Worm (Caenorhabditis elegans) whole organism, L4 larva: ENCODE measurements around the gene nhr-90.

Source experiments
- F10B5.3 ChIP-seq: sonication (generic microtip); optimal IDR thresholded peaks from 2 replicates; lab custom pipeline; 2016; ENCODE audit warnings: mild to moderate bottlenecking, missing genetic modification characterization, missing compliant biosample characterization
- F26F4.8 ChIP-seq: fragments of 200-800 bp; sonication (Bioruptor generic); conservative IDR thresholded peaks from 2 replicates; pipeline ENCODE4 v1.3.6; 2022; ENCODE audit warnings: missing genetic modification characterization, missing compliant biosample characterization
- T26A8.4 ChIP-seq: fragments of 200-800 bp; sonication (Bioruptor generic); IDR thresholded peaks from 2 replicates; pipeline ENCODE4 v1.3.6; 2022; ENCODE audit warnings: missing genetic modification characterization, missing compliant biosample characterization
- Y105C5A.15 ChIP-seq: fragments of 200-800 bp; sonication (Bioruptor generic); IDR thresholded peaks from 2 replicates; pipeline ENCODE4 v1.3.6; 2022; ENCODE audit warnings: missing genetic modification characterization, missing compliant biosample characterization
- aha-1 ChIP-seq: fragments of 150-350 bp; peaks from one replicate; lab custom pipeline; 2014; ENCODE audit warnings: missing biosample characterization, missing genetic modification characterization
- aly-2 ChIP-seq: sonication (generic microtip); optimal IDR thresholded peaks from 2 replicates; lab custom pipeline; 2018; ENCODE audit warnings: missing biosample characterization, missing genetic modification characterization
- attf-4 ChIP-seq: sonication (generic microtip); optimal IDR thresholded peaks from 3 replicates; lab custom pipeline; 2017; ENCODE audit warnings: missing biosample characterization, missing genetic modification characterization
- ceh-20 ChIP-seq: fragments of 200-800 bp; sonication (Bioruptor generic); IDR thresholded peaks from 2 replicates; pipeline ENCODE4 v1.3.6; 2022; ENCODE audit warnings: missing genetic modification reagents, missing genetic modification characterization, missing compliant biosample characterization
- ceh-62 ChIP-seq: sonication (generic microtip); optimal IDR thresholded peaks from 2 replicates; lab custom pipeline; 2017; ENCODE audit warnings: missing biosample characterization, missing genetic modification characterization
- daf-16 ChIP-seq, 3 experiments: sonication (generic microtip); optimal IDR thresholded peaks; 2 replicates each; lab custom pipeline; 2016 to 2017; ENCODE audit warnings: missing genetic modification characterization in 3 of 3, missing genetic modification reagents in 3 of 3, mild to moderate bottlenecking in 2 of 3, missing compliant biosample characterization in 2 of 3, missing biosample characterization in 1 of 3, moderate library complexity in 1 of 3
- daf-19 ChIP-seq: fragments of 200-800 bp; sonication (Bioruptor generic); conservative IDR thresholded peaks from 2 replicates; pipeline ENCODE4 v1.3.6; 2022; ENCODE audit warnings: missing genetic modification characterization, missing compliant biosample characterization
- dve-1 ChIP-seq: sonication (generic microtip); optimal IDR thresholded peaks from 2 replicates; lab custom pipeline; 2017; ENCODE audit warnings: antibody characterized with exemption, mild to moderate bottlenecking, missing genetic modification characterization, missing compliant biosample characterization; ENCODE audit not compliant: insufficient read depth
- hlh-11 ChIP-seq: fragments of 200-800 bp; sonication (Bioruptor generic); optimal IDR thresholded peaks from 2 replicates; lab custom pipeline; 2018; ENCODE audit warnings: mild to moderate bottlenecking, missing genetic modification characterization, missing compliant biosample characterization
- lin-13 ChIP-seq: fragments of 150-350 bp; optimal IDR thresholded peaks from 2 replicates; lab custom pipeline; 2014; ENCODE audit warnings: missing biosample characterization, missing genetic modification reagents, missing genetic modification characterization
- lin-29 ChIP-seq: fragments of 200-800 bp; sonication (Bioruptor generic); IDR thresholded peaks from 2 replicates; pipeline ENCODE4 v1.3.6; 2022; ENCODE audit warnings: missing genetic modification reagents, missing genetic modification characterization, missing compliant biosample characterization
- lin-38 ChIP-seq: fragments of 200-800 bp; sonication (Bioruptor generic); IDR thresholded peaks from 2 replicates; pipeline ENCODE4 v1.3.6; 2022; ENCODE audit warnings: missing genetic modification reagents, missing genetic modification characterization, missing compliant biosample characterization
- madf-5 ChIP-seq, 2 experiments: fragments of 200-800 bp; sonication (Bioruptor generic); IDR thresholded peaks; 2 replicates each; pipeline ENCODE4 v1.3.6; 2022; ENCODE audit warnings: missing compliant biosample characterization in 2 of 2, missing genetic modification characterization in 2 of 2
- mep-1 ChIP-seq: fragments of 150-350 bp; sonication (generic microtip); optimal IDR thresholded peaks from 3 replicates; lab custom pipeline; 2014; ENCODE audit warnings: missing biosample characterization, missing genetic modification characterization
- nhr-10 ChIP-seq: fragments of 150-350 bp; optimal IDR thresholded peaks from 2 replicates; lab custom pipeline; 2014; ENCODE audit warnings: missing biosample characterization, missing genetic modification characterization
- nhr-25 ChIP-seq: sonication (generic microtip); optimal IDR thresholded peaks from 2 replicates; lab custom pipeline; 2017; ENCODE audit warnings: missing genetic modification characterization, mild to moderate bottlenecking, missing compliant biosample characterization, antibody characterized with exemption, moderate library complexity, borderline replicate concordance; ENCODE audit not compliant: insufficient read depth
- nhr-42 ChIP-seq: fragments of 200-800 bp; sonication (Bioruptor generic); IDR thresholded peaks from 2 replicates; pipeline ENCODE4 v1.3.6; 2022; ENCODE audit warnings: missing genetic modification characterization, missing compliant biosample characterization
- nhr-48 ChIP-seq: sonication (generic microtip); optimal IDR thresholded peaks from 2 replicates; lab custom pipeline; 2016; ENCODE audit warnings: mild to moderate bottlenecking, missing genetic modification characterization, missing compliant biosample characterization
- pha-4 ChIP-seq, 2 experiments: fragments of 150-350 bp in 1 of 2; fragments of 200-800 bp in 1 of 2; sonication (Bioruptor generic) in 1 of 2; IDR thresholded peaks in 1 of 2; optimal IDR thresholded peaks in 1 of 2; 2 replicates each; pipeline versions ENCODE4 v1.3.6 to Lab custom; 2014 to 2022; ENCODE audit warnings: missing genetic modification characterization in 2 of 2, missing genetic modification reagents in 2 of 2, missing biosample characterization in 1 of 2, missing compliant biosample characterization in 1 of 2
- pqm-1 ChIP-seq: sonication (generic microtip); optimal IDR thresholded peaks from 2 replicates; lab custom pipeline; 2017; ENCODE audit warnings: missing biosample characterization, missing genetic modification characterization
- sdz-12 ChIP-seq: fragments of 200-800 bp; sonication (Bioruptor generic); optimal IDR thresholded peaks from 2 replicates; lab custom pipeline; 2018; ENCODE audit warnings: mild to moderate bottlenecking, missing genetic modification characterization, missing compliant biosample characterization
- set-16 ChIP-seq: fragments of 200-800 bp; sonication (Bioruptor generic); IDR thresholded peaks from 2 replicates; pipeline ENCODE4 v1.3.6; 2022; ENCODE audit warnings: missing genetic modification reagents, missing genetic modification characterization, missing compliant biosample characterization
- spr-1 ChIP-seq: sonication (generic microtip); optimal IDR thresholded peaks from 2 replicates; lab custom pipeline; 2016; ENCODE audit warnings: mild to moderate bottlenecking, missing genetic modification characterization, missing compliant biosample characterization
- spr-3 ChIP-seq: fragments of 200-800 bp; sonication (Bioruptor generic); optimal IDR thresholded peaks from 2 replicates; lab custom pipeline; 2018; ENCODE audit warnings: mild to moderate bottlenecking, missing genetic modification characterization, missing compliant biosample characterization
- unc-130 ChIP-seq: sonication (generic microtip); optimal IDR thresholded peaks from 2 replicates; lab custom pipeline; 2016; ENCODE audit warnings: missing genetic modification reagents, missing genetic modification characterization, missing compliant biosample characterization
- unc-39 ChIP-seq: sonication (generic microtip); optimal IDR thresholded peaks from 2 replicates; lab custom pipeline; 2017; ENCODE audit warnings: missing biosample characterization, missing genetic modification characterization
- unc-62 ChIP-seq, 3 experiments: fragments of 150-350 bp in 1 of 3; sonication (generic microtip); optimal IDR thresholded peaks in 2 of 3; peaks in 1 of 3; 1 replicate in 1 of 3; 2 replicates in 2 of 3; lab custom pipeline; 2014 to 2017; ENCODE audit warnings: missing biosample characterization in 3 of 3, missing genetic modification characterization in 3 of 3, missing genetic modification reagents in 3 of 3, missing genotype in 1 of 3
- ztf-7 ChIP-seq: fragments of 150-350 bp; optimal IDR thresholded peaks from 2 replicates; lab custom pipeline; 2014; ENCODE audit warnings: missing biosample characterization, missing genetic modification characterization

nhr-90 gene

DNA sequence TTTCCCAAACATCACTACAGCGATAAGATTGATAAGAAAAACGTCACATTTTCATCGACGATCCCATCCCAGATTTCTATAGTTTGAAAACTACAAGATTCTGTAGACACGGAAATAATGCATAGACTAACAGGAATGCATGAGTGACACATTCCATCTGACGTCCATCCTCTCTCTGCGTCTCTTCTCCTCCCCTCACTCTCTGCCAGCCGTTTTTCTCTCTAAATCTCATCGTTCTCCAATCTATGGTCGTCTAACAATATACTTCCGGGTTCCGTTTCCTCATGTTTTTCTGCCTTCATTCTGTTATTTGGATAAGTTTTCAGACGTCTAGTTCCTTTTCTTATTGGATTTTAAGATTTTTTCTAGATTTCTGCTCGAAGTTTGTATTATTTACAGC, 8.7 kb downstream of the nhr-90 start, which contains the start of gene F48G7.4 (continued):
- TF ChIP-seq pha-4 (GFP tag; IDR thresholded peaks at IDR 0.05; lab: Robert Waterston, UW): no peak
- no peak for TF ChIP-seq pha-4 (tag; optimal IDR thresholded peaks at IDR 0.05; lab: Kevin White, UChicago)
- TF ChIP-seq lin-13 (GFP tag; lab: Kevin White, UChicago): no peak
- peak; percentile 60; the same call in 1 of the 2 replicates for TF ChIP-seq ceh-20

DNA sequence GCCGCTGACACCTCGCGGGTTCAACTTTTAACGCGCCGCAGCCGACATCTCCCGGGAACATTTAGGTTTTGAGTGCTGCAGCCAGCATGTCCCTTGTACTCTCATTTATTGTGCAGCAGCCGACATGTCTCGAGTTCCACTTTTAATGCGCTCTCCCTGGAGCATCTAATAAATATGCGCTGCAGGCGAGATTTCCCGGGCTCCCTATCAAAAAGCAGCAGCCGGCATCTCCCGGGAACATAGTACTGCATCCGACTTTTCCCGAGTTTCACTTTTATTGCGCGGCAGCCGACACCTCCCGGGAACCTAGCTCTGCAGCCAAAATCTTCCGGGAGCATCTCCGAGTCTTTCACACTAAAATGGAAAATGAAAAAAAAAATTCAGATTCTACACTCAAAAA, 10.7 kb downstream of the nhr-90 start:
- TF ChIP-seq aha-1 (tag; lab: Kevin White, UChicago) (peak; percentile 3), Y105C5A.15 (no peak), hlh-11 (tag; lab: Kevin White, UChicago) (no peak), set-16 (peak; percentile 51)
- TF ChIP-seq, all 104 proteins: peak for 2

DNA sequence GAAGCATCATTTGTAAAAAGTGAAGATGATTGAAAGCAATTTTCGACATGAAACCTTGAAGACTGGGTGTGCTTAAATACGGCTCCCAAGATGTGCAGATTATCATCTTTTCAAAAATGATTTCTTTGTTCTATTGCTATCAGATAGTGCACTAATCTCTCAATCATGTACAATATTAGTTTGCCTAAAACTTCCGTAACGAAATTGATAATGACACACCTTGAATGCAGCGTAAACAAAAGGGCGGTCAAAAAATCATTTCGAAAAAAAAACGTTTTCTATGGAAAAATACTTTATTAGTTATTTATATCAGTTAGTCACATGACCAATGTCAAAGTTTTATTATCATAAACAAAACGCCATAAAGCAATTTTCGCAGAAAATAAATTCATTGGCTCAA, 12.6 kb downstream of the nhr-90 start, which contains the start of gene F48G7.5:
Gene F48G7.5, minus strand, starts transcription at position 34 of the 400 bp plus-strand sequence.
- TF ChIP-seq nhr-42 (GFP tag; lab: Robert Waterston, UW) (no peak), attf-4 (tag; lab: Kevin White, UChicago) (no peak), pqm-1 (peak; percentile 26), dve-1 (peak; percentile 6), spr-3 (GFP tag; lab: Kevin White, UChicago) (no peak), daf-16 (GFP tag; optimal IDR thresholded peaks at IDR 0.05; lab: Kevin White, UChicago) (no peak), daf-16 (tag; optimal IDR thresholded peaks at IDR 0.05; lab: Kevin White, UChicago) (peak; percentile 78)

DNA sequence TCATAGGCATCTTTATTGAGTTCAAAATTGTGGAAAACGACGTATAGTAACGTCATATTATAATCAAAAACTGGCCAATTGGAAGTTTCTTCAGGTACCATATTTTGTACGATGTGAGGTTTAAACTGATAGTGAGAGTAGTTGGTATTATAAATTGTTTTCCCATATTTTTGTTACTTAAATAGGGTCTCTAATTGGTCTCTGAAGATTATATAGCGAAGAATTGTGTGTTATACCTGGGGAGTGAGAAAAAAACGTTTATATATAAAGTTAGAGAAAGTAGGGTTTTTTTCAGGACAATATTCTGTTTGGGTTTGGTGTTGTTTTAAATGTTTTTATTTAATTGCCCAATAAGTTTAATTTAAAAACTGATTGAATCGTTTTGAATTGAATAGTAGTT, 14.6 kb downstream of the nhr-90 start, which contains the start of gene srt-17:
Gene srt-17, minus strand, starts transcription at position 101 of the 400 bp plus-strand sequence.
- no peak for TF ChIP-seq madf-5 (GFP tag; IDR thresholded peaks at IDR 0.05; lab: Robert Waterston, UW)
- TF ChIP-seq unc-62 (GFP tag; optimal IDR thresholded peaks at IDR 0.05 in 1 of 2; lab: Kevin White, UChicago): no peak
- no peak for TF ChIP-seq unc-62 (tag; optimal IDR thresholded peaks at IDR 0.05; lab: Kevin White, UChicago)
- no peak for TF ChIP-seq spr-1 (tag; lab: Kevin White, UChicago)
- no peak for TF ChIP-seq sdz-12
- TF ChIP-seq nhr-48 (tag; lab: Kevin White, UChicago): no peak
- no peak for TF ChIP-seq F26F4.8 (GFP tag; lab: Robert Waterston, UW)
- TF ChIP-seq nhr-25 (tag; lab: Kevin White, UChicago): no peak
- no peak for TF ChIP-seq lin-29 (GFP tag; lab: Robert Waterston, UW)
- no peak for TF ChIP-seq ztf-7 (tag; lab: Kevin White, UChicago)
- no peak for TF ChIP-seq F10B5.3 (tag; lab: Kevin White, UChicago)
- TF ChIP-seq aly-2 (tag; lab: Kevin White, UChicago): no peak
- TF ChIP-seq ceh-20: no peak

DNA sequence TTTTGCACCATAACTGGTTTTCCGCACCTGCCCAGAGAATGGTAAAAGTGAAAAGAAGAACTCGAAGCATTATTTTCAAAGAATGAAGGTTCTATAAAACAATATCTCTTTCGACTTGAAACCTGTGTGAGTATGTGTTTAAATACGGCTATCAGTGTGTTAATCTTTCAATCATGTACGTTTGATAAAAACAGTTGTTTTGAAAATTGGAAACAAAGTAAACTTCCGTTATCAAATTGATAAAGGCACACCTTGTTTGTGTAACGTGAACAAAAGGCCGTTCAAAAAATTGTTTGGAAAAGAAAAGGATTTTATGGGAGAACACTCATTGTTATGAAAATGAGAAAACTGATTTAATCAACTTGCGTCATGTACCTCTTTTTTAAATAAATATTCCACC, 16.0 kb downstream of the nhr-90 start, which contains the start of gene F48G7.7:
Gene F48G7.7, minus strand, starts transcription at position 101 of the 400 bp plus-strand sequence.
- TF ChIP-seq daf-16 (GFP tag; optimal IDR thresholded peaks at IDR 0.05; lab: Kevin White, UChicago): no peak
- TF ChIP-seq daf-16 (tag; optimal IDR thresholded peaks at IDR 0.05; lab: Kevin White, UChicago): peak; percentile 10
- TF ChIP-seq unc-39: no peak
- no peak for TF ChIP-seq pqm-1
- no peak for TF ChIP-seq ceh-20
- no peak for TF ChIP-seq lin-38 (GFP tag; lab: Robert Waterston, UW)
- no peak for TF ChIP-seq nhr-42 (GFP tag; lab: Robert Waterston, UW)
- TF ChIP-seq sdz-12: no peak
- TF ChIP-seq daf-19 (GFP tag; lab: Robert Waterston, UW): no peak
- TF ChIP-seq mep-1 (tag; lab: Kevin White, UChicago): no peak
- peak in 1 of 2 experiments; percentile 29 for TF ChIP-seq unc-62 (GFP tag; optimal IDR thresholded peaks at IDR 0.05 in 1 of 2; lab: Kevin White, UChicago)
- TF ChIP-seq unc-62 (tag; optimal IDR thresholded peaks at IDR 0.05; lab: Kevin White, UChicago): no peak
- TF ChIP-seq ceh-62 (tag; lab: Kevin White, UChicago): no peak

DNA sequence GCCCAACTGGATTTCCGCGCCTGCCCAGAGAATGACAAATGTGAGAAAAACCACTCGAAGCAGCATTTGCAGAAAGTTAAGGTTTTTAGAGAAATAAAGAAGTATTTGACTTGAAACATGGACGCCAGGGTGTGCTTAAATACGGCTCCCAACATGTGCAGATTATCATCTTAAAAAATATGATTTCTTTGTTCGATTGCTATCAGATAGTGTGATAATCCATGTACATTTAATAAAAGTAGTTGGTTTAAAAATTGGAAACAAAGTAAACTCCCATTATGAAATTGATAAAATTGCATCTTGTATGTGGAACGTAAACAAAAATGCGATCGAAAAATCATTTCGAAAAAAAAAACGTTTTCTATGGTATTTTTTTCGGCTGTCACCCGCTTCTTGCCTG, 17.3 kb downstream of the nhr-90 start, which contains the start of gene F48G7.8:
Gene F48G7.8, minus strand, starts transcription at position 101 of the 400 bp plus-strand sequence.
- TF ChIP-seq nhr-10 (tag; lab: Kevin White, UChicago) (no peak), unc-130 (GFP tag; lab: Kevin White, UChicago) (no peak), T26A8.4 (GFP tag; lab: Robert Waterston, UW) (no peak)
